Worm (Caenorhabditis elegans) whole organism, late embryonic: ENCODE data around the gene clec-128.
A peak's percentile ranks its signal among the peaks of the same experiment; 100 is the strongest.

Source experiments
- T23F11.4 ChIP-seq: fragments of 200-800 bp; sonication (Bioruptor generic); optimal IDR thresholded peaks from 2 replicates; lab custom pipeline; 2018; ENCODE audit warnings: mild to moderate bottlenecking, missing genetic modification characterization, missing compliant biosample characterization
- Y22D7AL.16 ChIP-seq: sonication (generic microtip); optimal IDR thresholded peaks from 2 replicates; lab custom pipeline; 2016; ENCODE audit warnings: missing genetic modification characterization, missing compliant biosample characterization
- ahr-1 ChIP-seq: sonication (generic microtip); optimal IDR thresholded peaks from 2 replicates; lab custom pipeline; 2016; ENCODE audit warnings: missing genetic modification characterization, missing compliant biosample characterization
- ama-1 ChIP-seq: fragments of 150-350 bp; optimal IDR thresholded peaks from 2 replicates; lab custom pipeline; 2014
- ceh-14 ChIP-seq: sonication (generic microtip); optimal IDR thresholded peaks from 2 replicates; lab custom pipeline; 2016; ENCODE audit warnings: missing genotype, missing genetic modification characterization, missing compliant biosample characterization
- ceh-6 ChIP-seq: fragments of 200-800 bp; sonication (Bioruptor generic); optimal IDR thresholded peaks from 2 replicates; lab custom pipeline; 2018; ENCODE audit warnings: mild to moderate bottlenecking, missing genetic modification characterization, missing compliant biosample characterization
- ceh-9 ChIP-seq: sonication (generic microtip); optimal IDR thresholded peaks from 2 replicates; lab custom pipeline; 2016; ENCODE audit warnings: mild to moderate bottlenecking, missing genetic modification characterization, inconsistent platforms, missing compliant biosample characterization
- ets-4 ChIP-seq: sonication (generic microtip); optimal IDR thresholded peaks from 2 replicates; lab custom pipeline; 2016; ENCODE audit warnings: missing genetic modification characterization, missing compliant biosample characterization
- gmeb-2 ChIP-seq: sonication (generic microtip); optimal IDR thresholded peaks from 2 replicates; lab custom pipeline; 2016; ENCODE audit warnings: missing genetic modification characterization, inconsistent platforms, missing compliant biosample characterization
- hlh-15 ChIP-seq: sonication (generic microtip); optimal IDR thresholded peaks from 2 replicates; lab custom pipeline; 2016; ENCODE audit warnings: missing genetic modification characterization, missing compliant biosample characterization
- hlh-30 ChIP-seq: sonication (generic microtip); optimal IDR thresholded peaks from 2 replicates; lab custom pipeline; 2017; ENCODE audit warnings: antibody characterized with exemption, missing genetic modification characterization, missing compliant biosample characterization; ENCODE audit not compliant: insufficient read depth
- mec-3 ChIP-seq: sonication (generic microtip); optimal IDR thresholded peaks from 2 replicates; lab custom pipeline; 2016; ENCODE audit warnings: borderline replicate concordance, missing genetic modification characterization, missing compliant biosample characterization
- nhr-11 ChIP-seq: fragments of 150-350 bp; optimal IDR thresholded peaks from 2 replicates; lab custom pipeline; 2014; ENCODE audit warnings: missing biosample characterization, missing genetic modification characterization
- npax-4 ChIP-seq: sonication (generic microtip); optimal IDR thresholded peaks from 2 replicates; lab custom pipeline; 2016; ENCODE audit warnings: missing genetic modification characterization, missing compliant biosample characterization
- pha-4 ChIP-seq: fragments of 150-350 bp; optimal IDR thresholded peaks from 2 replicates; lab custom pipeline; 2018; ENCODE audit warnings: missing biosample characterization, missing genetic modification reagents, missing genetic modification characterization
- rnt-1 ChIP-seq: sonication (generic microtip); optimal IDR thresholded peaks from 2 replicates; lab custom pipeline; 2016; ENCODE audit warnings: missing genetic modification characterization, missing compliant biosample characterization
- sdc-2 ChIP-seq: sonication (generic microtip); optimal IDR thresholded peaks from 2 replicates; lab custom pipeline; 2016; ENCODE audit warnings: missing genotype, missing genetic modification characterization, missing compliant biosample characterization
- sox-2 ChIP-seq: fragments of 200-800 bp; sonication (Bioruptor generic); IDR thresholded peaks from 2 replicates; pipeline ENCODE4 v1.3.6; 2022; ENCODE audit warnings: missing genetic modification reagents, missing genetic modification characterization, missing compliant biosample characterization
- tbx-2 ChIP-seq: sonication (generic microtip); optimal IDR thresholded peaks from 2 replicates; lab custom pipeline; 2016; ENCODE audit warnings: missing genetic modification characterization, missing compliant biosample characterization
- tbx-7 ChIP-seq: sonication (generic microtip); optimal IDR thresholded peaks from 2 replicates; lab custom pipeline; 2016; ENCODE audit warnings: missing genotype, missing genetic modification characterization, missing compliant biosample characterization
- unc-3 ChIP-seq, 2 experiments: fragments of 200-800 bp in 1 of 2; sonication (Bioruptor generic) in 1 of 2; sonication (generic microtip) in 1 of 2; conservative IDR thresholded peaks in 1 of 2; optimal IDR thresholded peaks in 1 of 2; 2 replicates each; pipeline versions ENCODE4 v1.3.6 to Lab custom; 2016 to 2022; ENCODE audit warnings: missing compliant biosample characterization in 2 of 2, missing genetic modification characterization in 2 of 2, missing genetic modification reagents in 1 of 2
- unc-42 ChIP-seq: sonication (generic microtip); optimal IDR thresholded peaks from 2 replicates; lab custom pipeline; 2016; ENCODE audit warnings: missing genotype, missing genetic modification characterization, missing compliant biosample characterization
- ztf-16 ChIP-seq: sonication (generic microtip); optimal IDR thresholded peaks from 2 replicates; lab custom pipeline; 2017; ENCODE audit warnings: missing genetic modification characterization, missing compliant biosample characterization

Gene clec-128

DNA sequence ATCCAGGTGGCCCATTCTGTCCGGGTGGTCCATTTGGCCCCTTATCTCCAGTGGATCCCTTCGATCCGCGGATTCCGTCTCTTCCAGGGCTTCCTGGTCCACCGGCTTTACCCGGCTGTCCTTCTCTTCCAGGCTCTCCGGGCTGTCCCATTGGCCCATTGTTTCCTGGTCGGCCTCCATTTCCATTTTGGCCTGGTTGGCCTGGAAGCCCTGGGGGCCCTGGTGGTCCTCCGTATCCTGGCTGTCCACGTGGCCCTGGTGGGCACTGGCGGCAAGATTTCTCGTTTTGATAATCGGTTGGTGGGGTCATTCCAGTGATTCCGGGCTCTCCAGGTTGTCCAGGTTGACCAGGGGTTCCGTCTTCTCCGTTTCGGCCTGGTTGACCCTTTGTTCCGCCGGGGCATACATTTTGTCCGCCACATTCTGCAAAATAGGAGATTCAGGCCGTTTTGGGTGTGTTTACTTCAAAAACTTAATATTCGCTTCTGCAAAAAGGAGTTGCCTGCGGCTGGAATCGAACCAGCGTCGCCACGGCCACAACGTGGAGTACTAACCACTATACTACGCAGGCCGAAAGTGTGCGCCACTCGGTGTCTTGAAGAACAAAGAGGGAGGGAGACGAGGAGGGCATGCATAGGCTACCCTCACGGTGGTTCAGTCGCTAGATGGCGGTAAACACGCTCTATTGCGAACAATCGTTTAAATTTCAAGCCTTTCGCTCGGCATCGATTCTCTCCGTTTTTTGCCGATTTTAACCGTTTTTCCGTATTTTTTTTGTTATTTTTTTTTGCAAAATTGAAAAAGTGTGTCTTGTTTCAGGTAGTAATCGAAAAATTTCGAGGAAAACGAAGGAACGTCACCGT lies 49.6 kb downstream of the clec-128 start, which contains the start of gene W09G10.9 (continued):
- TF ChIP-seq hlh-15 (tag; lab: Kevin White, UChicago) (peak; percentile 49), ama-1 (lab: Kevin White, UChicago) (no peak), hlh-30 (peak; percentile 5), unc-42 (tag; lab: Kevin White, UChicago) (no peak), ceh-6 (GFP tag; lab: Kevin White, UChicago) (peak; percentile 83), tbx-2 (tag; lab: Kevin White, UChicago) (peak; percentile 80), ztf-16 (peak; percentile 57), pha-4 (no peak), Y22D7AL.16 (tag; lab: Kevin White, UChicago) (peak; percentile 55), sox-2 (peak; percentile 88), mec-3 (no peak), nhr-11 (no peak), gmeb-2 (tag; lab: Kevin White, UChicago) (peak; percentile 60), ceh-14 (tag; lab: Kevin White, UChicago) (peak; percentile 13), unc-3 (GFP tag; conservative IDR thresholded peaks at IDR 0.05; lab: Robert Waterston, UW) (peak; percentile 90), unc-3 (tag; optimal IDR thresholded peaks at IDR 0.05; lab: Kevin White, UChicago) (peak; percentile 71), ahr-1 (tag; lab: Kevin White, UChicago) (peak; percentile 46), ets-4 (no peak), sdc-2 (tag; lab: Kevin White, UChicago) (peak; percentile 48), rnt-1 (tag; lab: Kevin White, UChicago) (peak; percentile 63), ceh-9 (peak; percentile 6), npax-4 (tag; lab: Kevin White, UChicago) (peak; percentile 40), tbx-7 (no peak), T23F11.4 (GFP tag; lab: Kevin White, UChicago) (peak; percentile 56)
